Worm (Caenorhabditis elegans) whole organism, early embryonic: ENCODE measurements around the gene srsy-1.
"Not testable (repeated sequence)": the region's sequence is repeated elsewhere in the genome, so short reads cannot be mapped to it uniquely, and the experiment has no call there.

Source experiments
- B0310.2 ChIP-seq: sonication (generic microtip); optimal IDR thresholded peaks from 2 replicates; lab custom pipeline; 2016; ENCODE audit warnings: mild to moderate bottlenecking, missing genetic modification characterization, missing compliant biosample characterization
- F13C5.2 ChIP-seq: sonication (generic microtip); optimal IDR thresholded peaks from 2 replicates; lab custom pipeline; 2017; ENCODE audit warnings: mild to moderate bottlenecking, missing genetic modification characterization, inconsistent platforms, missing compliant biosample characterization
- aly-1 ChIP-seq: sonication (generic microtip); optimal IDR thresholded peaks from 2 replicates; lab custom pipeline; 2016; ENCODE audit warnings: missing genetic modification characterization, missing compliant biosample characterization
- ama-1 ChIP-seq: fragments of 150-350 bp; optimal IDR thresholded peaks from 2 replicates; lab custom pipeline; 2014
- ceh-13 ChIP-seq: fragments of 200-800 bp; sonication (Bioruptor generic); optimal IDR thresholded peaks from 2 replicates; lab custom pipeline; 2018; ENCODE audit warnings: mild to moderate bottlenecking, missing genetic modification characterization, missing compliant biosample characterization
- ceh-36 ChIP-seq: sonication (generic microtip); optimal IDR thresholded peaks from 2 replicates; lab custom pipeline; 2016; ENCODE audit warnings: missing genetic modification characterization, inconsistent platforms, missing compliant biosample characterization
- ets-7 ChIP-seq: sonication (generic microtip); optimal IDR thresholded peaks from 2 replicates; lab custom pipeline; 2016; ENCODE audit warnings: missing genotype, missing genetic modification characterization, missing compliant biosample characterization
- flt-1 ChIP-seq: fragments of 200-800 bp; sonication (Bioruptor generic); IDR thresholded peaks from 2 replicates; pipeline ENCODE4 v1.3.6; 2022; ENCODE audit warnings: missing genetic modification characterization, missing compliant biosample characterization
- hmbx-1 ChIP-seq: sonication (generic microtip); optimal IDR thresholded peaks from 2 replicates; lab custom pipeline; 2016; ENCODE audit warnings: mild to moderate bottlenecking, missing genetic modification characterization, missing compliant biosample characterization
- hmg-4 ChIP-seq: fragments of 200-800 bp; sonication (Bioruptor generic); optimal IDR thresholded peaks from 2 replicates; lab custom pipeline; 2018; ENCODE audit warnings: mild to moderate bottlenecking, missing genetic modification characterization, missing compliant biosample characterization
- hnd-1 ChIP-seq: sonication (generic microtip); optimal IDR thresholded peaks from 2 replicates; lab custom pipeline; 2016; ENCODE audit warnings: missing genetic modification characterization, missing compliant biosample characterization
- pes-1 ChIP-seq: fragments of 200-800 bp; sonication (Bioruptor generic); IDR thresholded peaks from 2 replicates; pipeline ENCODE4 v1.3.6; 2022; ENCODE audit warnings: missing genetic modification reagents, missing genetic modification characterization, missing compliant biosample characterization
- scrt-1 ChIP-seq: fragments of 200-800 bp; sonication (Bioruptor generic); IDR thresholded peaks from 2 replicates; pipeline ENCODE4 v1.3.6; 2022; ENCODE audit warnings: missing genetic modification characterization, missing compliant biosample characterization
- sea-1 ChIP-seq: fragments of 200-800 bp; sonication (Bioruptor generic); conservative IDR thresholded peaks from 2 replicates; pipeline ENCODE4 v1.3.6; 2022; ENCODE audit warnings: missing genetic modification characterization, missing compliant biosample characterization
- tbx-11 ChIP-seq: fragments of 200-800 bp; sonication (Bioruptor generic); IDR thresholded peaks from 2 replicates; pipeline ENCODE4 v1.3.6; 2022; ENCODE audit warnings: missing genetic modification characterization, missing compliant biosample characterization
- tbx-37 ChIP-seq: fragments of 200-800 bp; sonication (Bioruptor generic); conservative IDR thresholded peaks from 2 replicates; pipeline ENCODE4 v1.3.6; 2022; ENCODE audit warnings: missing genetic modification reagents, missing genetic modification characterization, missing compliant biosample characterization
- tra-4 ChIP-seq: sonication (generic microtip); optimal IDR thresholded peaks from 2 replicates; lab custom pipeline; 2017; ENCODE audit warnings: missing genetic modification characterization, missing compliant biosample characterization

The srsy-1 gene

ce11 chrII:5115235-5115634 is 598 bp upstream of the srsy-1 start, which contains the start of gene msp-74:
msp-74 (minus strand) TSS chrII:5115335.
- TF ChIP-seq hmbx-1 (tag; lab: Kevin White, UChicago); ceh-36 (tag; lab: Kevin White, UChicago); ceh-13 (GFP tag; lab: Kevin White, UChicago): not testable (repeated sequence)

ce11 chrII:5120612-5121011 is 4.8 kb downstream of the srsy-1 start:
- no peak for TF ChIP-seq pes-1 (GFP tag; lab: Robert Waterston, UW)

ce11 chrII:5130081-5130480 is 14.2 kb downstream of the srsy-1 start, which contains the start of gene lgc-56:
lgc-56 (plus strand) TSS chrII:5130381.
- TF ChIP-seq B0310.2 (tag; lab: Kevin White, UChicago) (no peak), hnd-1 (no peak), pes-1 (GFP tag; lab: Robert Waterston, UW) (no peak), ceh-36 (tag; lab: Kevin White, UChicago) (no peak), ets-7 (tag; lab: Kevin White, UChicago) (no peak), sea-1 (GFP tag; lab: Robert Waterston, UW) (no peak), hmg-4 (GFP tag; lab: Kevin White, UChicago) (no peak)

- no peak for TF ChIP-seq ceh-13 (GFP tag; lab: Kevin White, UChicago)
- no peak for TF ChIP-seq sea-1 (GFP tag; lab: Robert Waterston, UW)
- TF ChIP-seq ama-1 (lab: Kevin White, UChicago), result no peak
- TF ChIP-seq tbx-11 (GFP tag; lab: Robert Waterston, UW), result no peak
- TF ChIP-seq aly-1 (tag; lab: Kevin White, UChicago), result no peak
- TF ChIP-seq F13C5.2, result no peak
- TF ChIP-seq flt-1, result no peak
- TF ChIP-seq scrt-1, result no peak
- TF ChIP-seq B0310.2 (tag; lab: Kevin White, UChicago), result no peak
- TF ChIP-seq ceh-36 (tag; lab: Kevin White, UChicago), result no peak
- no peak for TF ChIP-seq tra-4 (tag; lab: Kevin White, UChicago)
- TF ChIP-seq hmbx-1 (tag; lab: Kevin White, UChicago), result no peak
- no peak for TF ChIP-seq hnd-1
- no peak for TF ChIP-seq pes-1 (GFP tag; lab: Robert Waterston, UW)
These were observed 16.0 kb downstream of the srsy-1 start for ce11 chrII:5131800-5132199.

ce11 chrII:5136296-5136767 is 20.5 kb downstream of the srsy-1 start, which contains the start of gene F58A6.2:
F58A6.2 (plus strand) TSS chrII:5136717.
- TF ChIP-seq hmg-4 (GFP tag; lab: Kevin White, UChicago) (no peak), hmbx-1 (tag; lab: Kevin White, UChicago) (no peak)

- TF ChIP-seq tbx-37 (GFP tag; lab: Robert Waterston, UW) (no peak), flt-1 (no peak), hnd-1 (no peak), tbx-11 (GFP tag; lab: Robert Waterston, UW) (no peak), tra-4 (tag; lab: Kevin White, UChicago) (no peak), F13C5.2 (no peak), hmg-4 (GFP tag; lab: Kevin White, UChicago) (no peak), ama-1 (lab: Kevin White, UChicago) (no peak), ceh-36 (tag; lab: Kevin White, UChicago) (no peak), ets-7 (tag; lab: Kevin White, UChicago) (no peak), B0310.2 (tag; lab: Kevin White, UChicago) (no peak), aly-1 (tag; lab: Kevin White, UChicago) (no peak), scrt-1 (no peak)
These were observed 26.2 kb downstream of the srsy-1 start, which contains the start of gene nas-29 for ce11 chrII:5141945-5142514. nas-29 (minus strand) TSS chrII:5142036.

ce11 chrII:5142619-5143018 is 26.8 kb downstream of the srsy-1 start, which contains the start of gene F58A6.1:
F58A6.1 (plus strand) TSS chrII:5142919.
- TF ChIP-seq aly-1 (tag; lab: Kevin White, UChicago) (no peak), flt-1 (no peak), B0310.2 (tag; lab: Kevin White, UChicago) (no peak), hmg-4 (GFP tag; lab: Kevin White, UChicago) (no peak), hmbx-1 (tag; lab: Kevin White, UChicago) (no peak), ceh-13 (GFP tag; lab: Kevin White, UChicago) (no peak), F13C5.2 (no peak), scrt-1 (no peak), ceh-36 (tag; lab: Kevin White, UChicago) (no peak)

ce11 chrII:5148349-5148748 is 32.5 kb downstream of the srsy-1 start, which contains the start of gene F58A6.5:
F58A6.5 (minus strand) TSS chrII:5148449.
- TF ChIP-seq ama-1 (lab: Kevin White, UChicago) (no peak), ets-7 (tag; lab: Kevin White, UChicago) (no peak), tbx-37 (GFP tag; lab: Robert Waterston, UW) (no peak), hnd-1 (no peak), ceh-13 (GFP tag; lab: Kevin White, UChicago) (no peak), tra-4 (tag; lab: Kevin White, UChicago) (no peak), aly-1 (tag; lab: Kevin White, UChicago) (no peak), hmg-4 (GFP tag; lab: Kevin White, UChicago) (no peak), scrt-1 (no peak), flt-1 (no peak), hmbx-1 (tag; lab: Kevin White, UChicago) (no peak), tbx-11 (GFP tag; lab: Robert Waterston, UW) (no peak), ceh-36 (tag; lab: Kevin White, UChicago) (no peak), sea-1 (GFP tag; lab: Robert Waterston, UW) (no peak)
